Fruit fly (Drosophila melanogaster) ovary, adult (tissue): ENCODE measurements around the gene CG9297.

Experiments used
- CG17801 ChIP-seq: fragments of 200-800 bp; optimal IDR thresholded peaks from 2 replicates; lab custom pipeline; 2019; ENCODE audit warnings: missing biosample characterization, mild to moderate bottlenecking, missing genetic modification characterization, moderate library complexity; ENCODE audit not compliant: partially characterized antibody

CG9297 gene

DNA sequence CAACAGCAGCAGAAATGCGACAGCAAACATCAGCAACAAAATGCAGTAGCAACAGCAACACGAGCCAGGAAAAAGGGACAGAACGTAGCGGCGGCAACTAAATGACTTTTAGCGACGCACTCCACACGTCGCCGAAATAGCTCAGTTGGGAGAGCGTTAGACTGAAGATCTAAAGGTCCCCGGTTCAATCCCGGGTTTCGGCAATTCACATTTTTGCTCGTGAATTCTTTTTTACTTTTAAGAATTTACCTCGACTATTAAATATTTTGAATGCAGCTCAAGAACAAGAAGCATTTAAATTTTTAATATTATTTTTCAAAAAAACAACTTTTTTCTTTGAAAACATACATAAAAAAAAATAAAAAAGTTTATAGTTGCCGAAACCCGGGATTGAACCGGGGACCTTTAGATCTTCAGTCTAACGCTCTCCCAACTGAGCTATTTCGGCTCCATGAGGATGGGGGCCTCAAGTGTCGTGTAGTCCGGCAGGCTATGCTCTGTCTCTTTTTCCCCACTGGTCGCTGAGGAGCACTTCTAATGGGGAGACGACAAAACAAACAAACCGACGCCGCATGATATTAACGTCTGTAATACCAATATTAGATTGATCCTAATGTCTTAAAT is 26.6 kb downstream of the CG9297 start:
- no peak for TF ChIP-seq CG17801 (GFP tag; lab: Kevin White, UChicago)

DNA sequence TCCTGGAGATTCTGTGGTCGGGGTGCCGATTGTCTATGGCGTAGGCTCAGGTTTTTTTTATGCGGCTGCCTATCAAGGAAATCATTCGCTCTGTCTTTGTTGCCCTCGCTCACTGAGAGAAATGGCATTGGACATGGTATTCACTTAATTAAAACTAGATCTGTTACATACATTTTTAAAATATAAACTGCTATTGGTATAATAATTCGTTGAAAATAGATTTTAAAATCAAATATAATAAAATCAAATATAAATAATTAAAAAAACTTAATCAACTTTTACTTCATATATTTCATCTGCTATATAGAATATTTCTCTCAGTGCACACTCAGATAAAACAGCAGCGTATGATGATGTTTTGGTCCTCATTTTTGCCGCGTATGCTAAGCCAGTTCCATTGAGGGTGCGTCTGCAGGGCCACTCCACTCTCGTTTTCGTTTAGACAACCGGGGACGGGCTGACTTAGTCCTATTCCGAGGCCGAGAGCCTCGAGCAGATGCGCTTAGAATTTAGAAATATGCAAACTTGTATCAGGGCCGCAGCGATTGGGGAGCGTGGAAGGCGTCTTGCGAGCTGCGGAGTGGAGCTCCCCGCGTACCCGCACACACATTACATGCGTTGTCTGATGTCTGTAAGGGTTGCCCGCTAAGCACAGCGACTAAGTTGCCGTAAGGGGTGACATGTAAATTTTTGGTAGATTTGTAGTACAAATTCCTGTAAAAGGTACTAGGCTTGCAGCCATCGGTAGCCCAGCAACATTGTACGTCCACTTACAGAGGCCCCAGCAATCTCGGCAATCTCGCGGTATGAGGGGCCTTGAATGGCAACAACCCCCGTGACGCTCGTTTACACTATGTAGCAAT is 28.5 kb downstream of the CG9297 start:
- TF ChIP-seq CG17801 (GFP tag; lab: Kevin White, UChicago) = no peak

DNA sequence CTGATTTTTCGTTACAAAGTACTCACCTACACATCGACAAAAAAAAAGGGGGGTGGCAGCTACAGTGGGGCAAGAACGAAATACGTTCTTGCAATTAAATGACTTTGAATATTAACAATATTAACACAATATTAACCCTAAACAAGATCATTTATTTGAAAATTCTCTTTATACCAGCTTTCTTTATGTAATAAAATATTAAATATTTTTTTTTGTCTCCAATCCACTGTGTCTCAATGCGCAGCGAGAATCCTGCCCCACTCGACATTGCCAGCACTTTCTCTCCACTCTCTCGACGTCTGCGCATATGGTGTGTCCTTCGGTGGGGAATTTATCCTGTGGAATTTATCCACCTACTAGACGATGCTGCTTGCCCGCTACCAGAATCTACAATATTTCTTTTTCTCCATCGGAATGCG is 29.1 kb downstream of the CG9297 start:
- TF ChIP-seq CG17801 (GFP tag; lab: Kevin White, UChicago) = no peak

DNA sequence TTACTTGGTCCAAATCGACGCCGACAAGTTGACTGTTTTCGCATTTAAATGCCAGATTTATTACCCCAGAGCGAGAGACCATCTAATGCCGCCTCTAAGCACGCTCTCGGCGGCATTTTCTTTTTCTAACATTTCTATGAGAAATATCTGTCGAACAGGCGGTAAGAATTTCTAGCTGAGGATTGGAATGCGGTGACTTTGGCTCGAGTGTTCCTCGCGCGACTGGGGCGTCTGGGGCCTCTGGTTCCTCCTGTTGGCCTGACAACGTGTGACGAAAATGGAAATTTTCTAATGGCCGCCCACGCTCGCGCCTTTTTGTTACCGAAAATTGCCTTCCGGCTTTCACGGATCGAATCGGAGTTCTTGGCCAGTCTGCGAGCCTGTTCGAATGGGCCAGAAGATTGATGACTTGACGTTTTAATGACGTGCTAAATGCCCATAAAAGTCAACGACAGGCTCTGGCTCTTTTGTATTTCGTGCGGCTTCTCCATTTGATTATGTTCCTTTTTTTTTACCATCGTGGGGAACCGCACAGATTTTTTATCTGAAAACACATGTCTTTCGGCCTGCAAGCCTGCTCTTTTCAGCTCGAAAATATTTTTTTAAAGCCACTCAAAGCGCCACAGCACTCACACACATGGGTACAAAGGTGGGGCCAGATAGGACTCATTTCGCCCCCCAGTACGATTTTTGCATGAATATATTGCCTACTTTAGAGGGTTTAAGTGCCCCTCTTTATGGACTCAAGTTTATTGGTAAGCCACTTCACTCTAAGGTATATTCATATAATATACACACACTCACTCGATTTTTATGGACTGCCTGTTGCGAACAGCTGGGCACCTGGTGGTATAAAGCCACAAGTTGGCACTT is 30.1 kb downstream of the CG9297 start:
- no peak for TF ChIP-seq CG17801 (GFP tag; lab: Kevin White, UChicago)

DNA sequence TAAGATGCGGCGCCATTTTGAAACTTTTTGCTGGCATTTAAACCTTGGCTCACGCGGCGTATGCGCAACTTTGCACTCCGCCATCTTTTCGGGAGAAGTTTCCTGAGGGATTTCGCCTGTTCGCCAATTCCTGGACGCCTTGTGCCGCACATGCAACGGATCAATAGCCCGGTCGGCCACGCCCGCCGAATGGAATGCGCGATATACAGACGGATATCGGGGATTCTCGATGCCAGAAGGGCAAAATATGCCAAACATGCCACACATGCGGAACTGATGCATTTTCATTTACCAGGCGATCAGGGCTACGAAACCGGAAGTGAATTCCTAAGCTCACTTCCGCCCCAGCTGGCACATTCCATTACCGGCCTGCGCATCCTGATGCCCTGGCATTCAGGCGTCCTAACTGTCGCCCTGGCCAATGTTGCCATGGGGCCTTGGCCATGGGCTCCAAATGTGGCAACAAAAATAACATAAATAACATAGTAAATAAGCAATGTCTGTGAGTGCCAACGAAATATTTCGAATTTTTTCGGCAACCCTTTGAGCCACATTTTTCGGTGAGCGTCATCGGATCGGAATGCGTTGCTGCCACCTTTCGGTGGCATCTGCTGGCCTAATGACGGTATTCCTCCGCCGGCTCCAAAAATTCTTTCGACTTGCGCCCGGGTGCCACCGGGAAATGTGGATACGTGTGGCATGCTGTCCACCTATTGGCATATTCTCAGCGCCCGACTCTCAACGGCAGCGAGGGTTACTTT is 30.9 kb downstream of the CG9297 start:
- no peak for TF ChIP-seq CG17801 (GFP tag; lab: Kevin White, UChicago)

DNA sequence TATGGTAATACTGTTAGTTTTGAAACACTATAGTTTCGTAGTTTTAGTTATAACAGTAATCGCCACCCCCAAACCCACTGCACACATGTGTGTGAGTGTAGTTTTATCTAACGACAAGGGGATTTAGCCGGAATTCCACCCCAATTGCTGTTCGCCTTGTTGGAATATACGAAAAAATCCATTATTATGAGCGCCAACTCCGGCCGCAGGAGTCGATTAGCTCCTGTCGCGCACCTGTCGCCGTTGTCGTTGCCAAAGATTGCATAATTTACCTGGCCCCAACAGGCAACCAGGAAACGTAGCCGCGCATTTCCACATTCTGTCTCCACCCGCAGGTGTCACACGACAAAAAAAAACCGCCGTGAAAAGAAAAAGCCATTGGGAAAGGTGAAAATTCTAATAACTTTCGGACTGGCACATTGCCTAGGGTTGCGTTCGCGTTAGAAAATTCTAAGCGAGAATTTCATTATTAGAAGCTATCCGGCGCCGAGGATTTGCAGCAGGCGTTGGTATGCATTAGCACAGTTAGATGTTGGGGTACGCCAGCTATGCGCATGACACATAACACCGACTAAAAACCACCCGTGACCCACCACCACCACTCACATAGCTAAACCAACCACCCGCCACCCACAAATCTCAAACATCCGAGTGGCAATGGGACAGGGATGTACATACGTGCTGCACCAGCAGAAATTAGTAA is 32.0 kb downstream of the CG9297 start:
- TF ChIP-seq CG17801 (GFP tag; lab: Kevin White, UChicago) = no peak

DNA sequence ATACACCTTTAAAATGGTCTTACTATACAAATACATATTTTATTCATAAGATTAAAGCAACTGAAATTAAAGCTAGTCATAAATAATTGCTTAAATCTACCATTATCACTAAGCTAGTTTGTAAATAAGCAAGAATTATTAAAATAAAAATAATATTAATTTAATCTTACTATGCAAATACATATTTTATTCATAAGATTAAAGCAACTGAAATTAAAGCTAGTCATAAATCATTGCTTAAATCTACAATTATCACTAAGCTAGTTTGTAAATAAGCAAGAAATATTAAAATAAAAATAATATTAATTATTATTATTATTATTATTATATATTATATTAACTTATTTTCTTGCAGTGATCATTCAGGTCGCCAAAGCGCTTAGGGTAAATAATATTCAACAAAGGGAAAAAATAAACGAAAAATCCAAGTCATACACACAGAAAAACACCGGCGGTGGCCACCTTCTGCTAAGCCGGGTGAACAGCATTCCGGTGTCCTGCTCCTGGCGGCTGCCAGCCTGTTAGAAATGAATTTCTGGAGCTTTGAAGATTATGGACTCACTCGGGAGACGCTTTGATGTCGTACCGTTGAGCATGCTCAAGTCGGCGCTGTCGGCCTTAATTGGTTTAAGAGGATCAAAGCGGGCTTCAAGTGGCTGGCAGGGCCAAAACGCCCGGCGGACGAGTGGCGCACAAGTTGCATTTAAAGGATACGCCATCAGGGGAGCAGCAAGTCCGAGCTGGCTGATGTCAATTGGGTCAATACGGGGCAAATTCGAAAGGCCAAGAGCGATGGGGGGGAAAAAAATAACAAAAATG is 32.8 kb downstream of the CG9297 start:
- no peak for TF ChIP-seq CG17801 (GFP tag; lab: Kevin White, UChicago)

DNA sequence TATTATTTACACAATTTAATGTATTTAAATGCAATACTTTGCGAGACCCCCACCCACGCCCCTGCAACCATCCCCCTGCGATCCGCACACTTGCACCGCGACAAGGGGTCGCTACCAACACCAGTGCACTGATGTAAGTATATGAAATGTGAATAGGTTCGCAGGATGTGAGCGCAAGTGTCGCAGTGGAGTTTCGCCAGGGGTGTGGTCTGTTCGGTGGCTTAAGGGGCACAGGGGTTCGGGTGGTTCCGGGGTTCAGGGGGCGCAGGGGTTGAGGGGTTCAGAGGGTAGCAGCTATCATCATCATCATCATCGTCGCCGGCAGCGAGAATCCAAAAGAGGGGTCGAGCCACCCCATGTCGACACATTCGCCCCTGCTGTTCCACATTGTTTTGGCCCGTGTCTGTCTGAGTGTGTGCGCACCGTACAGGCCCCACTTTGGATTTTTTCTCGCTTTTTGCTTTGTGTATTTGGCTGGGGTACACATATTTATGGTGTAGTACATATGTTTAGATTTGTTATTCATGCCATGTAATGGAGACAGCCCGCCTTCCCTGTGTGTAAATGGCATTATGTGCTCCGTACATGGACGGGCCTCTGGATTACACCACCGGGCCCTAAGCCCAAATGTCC is 33.8 kb downstream of the CG9297 start:
- no peak for TF ChIP-seq CG17801 (GFP tag; lab: Kevin White, UChicago)

DNA sequence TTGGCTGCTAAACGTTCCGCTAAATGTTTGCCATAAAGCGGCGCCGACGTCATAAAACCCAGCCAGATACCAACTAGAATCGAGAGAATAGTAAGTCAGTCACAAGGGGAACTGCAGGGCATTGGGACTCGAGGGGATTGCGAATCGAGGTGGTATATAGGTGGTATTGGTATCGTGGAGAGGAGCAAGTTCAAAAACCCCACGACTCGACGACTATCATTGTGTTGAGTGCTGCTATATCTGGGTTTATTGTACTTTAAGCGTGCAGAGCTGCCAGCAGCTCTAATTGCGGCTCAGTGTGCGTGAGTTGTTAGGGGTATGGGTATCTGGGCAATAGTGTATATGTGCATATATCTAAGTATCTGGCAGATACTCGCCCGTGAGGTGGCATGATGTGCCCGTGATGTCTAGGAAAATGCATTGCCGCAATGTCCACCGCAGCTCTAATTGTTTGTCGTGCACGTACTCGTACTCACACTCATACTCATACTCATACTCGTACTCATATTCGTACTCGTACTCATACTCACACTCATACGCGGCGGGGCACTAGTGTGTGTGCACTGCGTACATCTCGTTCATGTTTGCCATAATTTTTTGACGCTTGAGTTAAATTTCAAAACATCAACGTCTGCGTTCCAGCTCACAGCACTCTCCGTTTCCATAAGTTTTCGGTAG is 34.9 kb downstream of the CG9297 start:
- no peak for TF ChIP-seq CG17801 (GFP tag; lab: Kevin White, UChicago)

DNA sequence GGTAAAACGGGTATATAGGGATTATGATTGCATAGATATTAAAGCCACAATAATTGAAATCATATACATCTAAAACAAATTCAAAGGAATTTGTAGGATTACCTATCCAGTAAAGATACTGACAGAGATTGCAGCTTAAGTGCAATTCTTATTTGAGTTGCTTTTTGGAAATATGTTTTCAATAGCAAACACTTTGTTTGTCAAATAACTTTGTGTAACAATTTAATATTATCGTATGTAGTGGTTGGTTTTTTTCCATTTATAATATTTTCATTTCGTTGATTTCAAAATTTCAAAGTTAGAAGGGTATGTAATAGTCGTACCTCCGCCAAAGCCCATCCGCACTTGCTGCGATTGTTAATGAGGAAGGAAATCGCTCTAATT is 35.4 kb downstream of the CG9297 start:
- TF ChIP-seq CG17801 (GFP tag; lab: Kevin White, UChicago) = no peak

DNA sequence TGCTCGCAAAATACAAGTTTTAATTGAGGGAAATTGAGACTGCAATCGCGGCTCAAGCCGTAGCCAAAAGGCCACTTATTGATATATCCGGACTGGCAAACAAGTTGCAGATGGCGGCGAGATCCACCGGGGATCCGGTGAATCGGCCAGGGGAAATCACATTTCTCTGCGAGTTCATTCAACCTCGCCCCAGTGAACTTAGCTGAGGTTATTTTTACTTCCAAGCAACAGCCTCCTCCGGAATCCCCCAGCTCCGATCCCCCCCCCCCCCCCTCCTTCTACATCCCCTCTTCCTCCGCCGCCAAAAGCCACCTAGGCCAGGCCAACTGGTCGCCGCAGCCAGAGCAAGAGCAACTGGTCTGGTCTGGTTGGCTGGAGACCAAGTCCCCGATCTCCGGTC is 36.0 kb downstream of the CG9297 start:
- TF ChIP-seq CG17801 (GFP tag; lab: Kevin White, UChicago) = no peak

DNA sequence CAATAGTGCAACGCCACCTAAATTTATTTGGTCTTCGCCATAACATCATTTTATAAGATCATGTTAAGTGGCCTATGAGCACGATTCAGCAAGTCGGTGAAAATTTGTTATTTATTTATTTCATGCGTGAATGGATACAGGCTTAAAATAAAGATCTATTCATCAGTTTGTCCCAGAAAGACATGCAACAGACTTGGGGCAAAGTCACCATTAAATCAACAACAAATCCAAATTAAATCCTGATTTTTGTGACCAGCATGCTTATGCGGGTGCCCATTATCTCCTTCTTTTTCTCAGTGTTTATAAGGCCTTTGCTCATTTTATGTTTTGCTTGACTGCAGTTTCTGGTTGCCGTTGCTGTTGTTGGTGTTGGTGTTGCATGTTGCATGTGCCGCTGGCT is 36.6 kb downstream of the CG9297 start:
- no peak for TF ChIP-seq CG17801 (GFP tag; lab: Kevin White, UChicago)
